Worm (Caenorhabditis elegans) whole organism, L2 larva: ENCODE measurements around the gene T28A8.6.

Source experiments
- F13H6.1 ChIP-seq: sonication (generic microtip); optimal IDR thresholded peaks from 2 replicates; lab custom pipeline; 2016; ENCODE audit warnings: missing genetic modification characterization, missing compliant biosample characterization
- ama-1 ChIP-seq: fragments of 150-350 bp; optimal IDR thresholded peaks from 2 replicates; lab custom pipeline; 2018; ENCODE audit warnings: inconsistent platforms
- blmp-1 ChIP-seq: sonication (generic microtip); optimal IDR thresholded peaks from 2 replicates; lab custom pipeline; 2017; ENCODE audit warnings: missing genetic modification characterization, mild to moderate bottlenecking, missing compliant biosample characterization, antibody characterized with exemption, moderate library complexity; ENCODE audit not compliant: insufficient read depth
- ceh-82 ChIP-seq: fragments of 150-350 bp; optimal IDR thresholded peaks from 2 replicates; lab custom pipeline; 2014; ENCODE audit warnings: missing biosample characterization, missing genetic modification characterization
- egl-27 ChIP-seq: sonication (generic microtip); optimal IDR thresholded peaks from 3 replicates; lab custom pipeline; 2017; ENCODE audit warnings: missing biosample characterization, missing genetic modification reagents, missing genetic modification characterization
- elt-3 ChIP-seq: sonication (generic microtip); optimal IDR thresholded peaks from 2 replicates; lab custom pipeline; 2017; ENCODE audit warnings: missing biosample characterization, missing genetic modification characterization
- lin-13 ChIP-seq: fragments of 150-350 bp; optimal IDR thresholded peaks from 2 replicates; lab custom pipeline; 2014; ENCODE audit warnings: missing biosample characterization, missing genetic modification reagents, missing genetic modification characterization
- nhr-10 ChIP-seq: sonication (generic microtip); optimal IDR thresholded peaks from 2 replicates; lab custom pipeline; 2017; ENCODE audit warnings: missing biosample characterization, missing genetic modification characterization
- nhr-129 ChIP-seq: fragments of 150-350 bp; optimal IDR thresholded peaks from 2 replicates; lab custom pipeline; 2014; ENCODE audit warnings: missing biosample characterization, missing genetic modification characterization
- nhr-6 ChIP-seq: fragments of 150-350 bp; optimal IDR thresholded peaks from 2 replicates; lab custom pipeline; 2014; ENCODE audit warnings: missing biosample characterization, missing genetic modification characterization
- skn-1 ChIP-seq: sonication (generic microtip); optimal IDR thresholded peaks from 2 replicates; lab custom pipeline; 2017; ENCODE audit warnings: missing biosample characterization, missing genetic modification characterization
- snpc-4 ChIP-seq: fragments of 150-350 bp; optimal IDR thresholded peaks from 2 replicates; lab custom pipeline; 2014; ENCODE audit warnings: missing biosample characterization, missing genetic modification characterization
- zag-1 ChIP-seq: fragments of 150-350 bp; optimal IDR thresholded peaks from 2 replicates; lab custom pipeline; 2014; ENCODE audit warnings: missing biosample characterization, missing genetic modification characterization
- ztf-4 ChIP-seq: fragments of 150-350 bp; optimal IDR thresholded peaks from 2 replicates; lab custom pipeline; 2014; ENCODE audit warnings: missing biosample characterization, missing genetic modification characterization

ce11 chrIII:13462138-13462634 lies 36.8 kb upstream of the T28A8.6 start, which contains the start of the genes abcf-2 and T27E9.2:
- TF ChIP-seq lin-13 (no peak), egl-27 (tag; lab: Kevin White, UChicago) (no peak), zag-1 (no peak), blmp-1 (tag; lab: Kevin White, UChicago) (no peak), F13H6.1 (tag; lab: Kevin White, UChicago) (no peak), snpc-4 (no peak), nhr-10 (tag; lab: Kevin White, UChicago) (no peak), ztf-4 (no peak), ama-1 (lab: Kevin White, UChicago) (no peak), ceh-82 (tag; lab: Kevin White, UChicago) (no peak), nhr-6 (tag; lab: Kevin White, UChicago) (no peak), skn-1 (tag; lab: Kevin White, UChicago) (no peak), nhr-129 (tag; lab: Kevin White, UChicago) (no peak), elt-3 (tag; lab: Kevin White, UChicago) (no peak)
